Worm (Caenorhabditis elegans): ENCODE data around the gene abhd-5.2.

- no peak for TF ChIP-seq pha-4 (tag; optimal IDR thresholded peaks at IDR 0.05)
- TF ChIP-seq tbx-2 (tag; optimal IDR thresholded peaks at IDR 0.05) = no peak
- no peak for TF ChIP-seq elt-2 (tag; optimal IDR thresholded peaks at IDR 0.05)
- no peak for TF ChIP-seq nfya-1 (tag; optimal IDR thresholded peaks at IDR 0.05)
Measured at ce11 chrV:4842544-4842943, 1.9 kb upstream of the abhd-5.2 start, which contains the start of the genes cwp-2 and cwp-3.
